Fruit fly (Drosophila melanogaster) S2 (cell line): ENCODE results near the gene CG12321.

Experiments used
- CG8478 ChIP-seq: fragments of >200 bp; optimal IDR thresholded peaks from 2 replicates; lab custom pipeline; 2018
- CTCF ChIP-seq, 2 experiments: fragments of >200 bp; optimal IDR thresholded peaks; 2 replicates each; lab custom pipeline; 2018

DNA sequence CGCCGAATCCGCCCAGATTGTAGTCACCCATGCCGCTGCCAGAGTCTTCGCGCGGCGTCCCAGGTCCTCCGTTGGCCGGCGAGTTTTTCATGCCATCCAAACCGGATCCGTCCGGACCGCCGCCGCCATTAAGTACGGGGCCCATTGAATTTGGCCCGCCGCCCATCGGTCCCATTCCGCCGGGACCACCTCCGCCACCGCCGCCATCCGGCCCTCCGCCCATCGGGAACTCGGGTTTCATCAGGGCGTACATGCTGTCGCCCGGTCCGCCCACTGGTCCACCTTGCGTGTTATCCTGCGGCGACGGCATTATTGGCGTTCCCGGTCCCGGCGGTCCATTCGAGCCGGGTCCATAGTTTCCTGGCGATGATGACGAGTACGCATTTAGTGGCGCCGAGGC is 6.8 kb upstream of the CG12321 start:
- TF ChIP-seq CTCF (optimal IDR thresholded peaks at IDR 0.05; lab: Kevin White, UChicago): no peak
- no peak for TF ChIP-seq CG8478 (lab: Kevin White, UChicago)
